Worm (Caenorhabditis elegans) whole organism, late embryonic: Measurements from ENCODE around the gene F11D11.6.

Experiments
- T23F11.4 ChIP-seq: fragments of 200-800 bp; sonication (Bioruptor generic); optimal IDR thresholded peaks from 2 replicates; lab custom pipeline; 2018; ENCODE audit warnings: mild to moderate bottlenecking, missing genetic modification characterization, missing compliant biosample characterization
- ama-1 ChIP-seq: fragments of 150-350 bp; optimal IDR thresholded peaks from 2 replicates; lab custom pipeline; 2014
- ceh-30 ChIP-seq: fragments of 150-350 bp; optimal IDR thresholded peaks from 2 replicates; lab custom pipeline; 2014; ENCODE audit warnings: missing biosample characterization, missing genetic modification characterization
- ceh-45 ChIP-seq: fragments of 200-800 bp; sonication (Bioruptor generic); IDR thresholded peaks from 2 replicates; pipeline ENCODE4 v1.3.6; 2022; ENCODE audit warnings: missing genetic modification reagents, missing genetic modification characterization, missing compliant biosample characterization
- hlh-15 ChIP-seq: sonication (generic microtip); optimal IDR thresholded peaks from 2 replicates; lab custom pipeline; 2016; ENCODE audit warnings: missing genetic modification characterization, missing compliant biosample characterization
- hlh-30 ChIP-seq: sonication (generic microtip); optimal IDR thresholded peaks from 2 replicates; lab custom pipeline; 2017; ENCODE audit warnings: antibody characterized with exemption, missing genetic modification characterization, missing compliant biosample characterization; ENCODE audit not compliant: insufficient read depth
- nfya-1 ChIP-seq: sonication (generic microtip); optimal IDR thresholded peaks from 2 replicates; lab custom pipeline; 2017; ENCODE audit warnings: missing genetic modification characterization, mild to moderate bottlenecking, missing compliant biosample characterization, antibody characterized with exemption, moderate library complexity
- nhr-11 ChIP-seq: fragments of 150-350 bp; optimal IDR thresholded peaks from 2 replicates; lab custom pipeline; 2014; ENCODE audit warnings: missing biosample characterization, missing genetic modification characterization
- pqm-1 ChIP-seq: sonication (generic microtip); optimal IDR thresholded peaks from 2 replicates; lab custom pipeline; 2016; ENCODE audit warnings: missing genetic modification characterization, missing compliant biosample characterization
- rnt-1 ChIP-seq: sonication (generic microtip); optimal IDR thresholded peaks from 2 replicates; lab custom pipeline; 2016; ENCODE audit warnings: missing genetic modification characterization, missing compliant biosample characterization
- sox-2 ChIP-seq: fragments of 200-800 bp; sonication (Bioruptor generic); IDR thresholded peaks from 2 replicates; pipeline ENCODE4 v1.3.6; 2022; ENCODE audit warnings: missing genetic modification reagents, missing genetic modification characterization, missing compliant biosample characterization
- tbx-2 ChIP-seq: sonication (generic microtip); optimal IDR thresholded peaks from 2 replicates; lab custom pipeline; 2016; ENCODE audit warnings: missing genetic modification characterization, missing compliant biosample characterization
- unc-86 ChIP-seq: sonication (generic microtip); optimal IDR thresholded peaks from 2 replicates; lab custom pipeline; 2016; ENCODE audit warnings: missing genetic modification characterization, missing compliant biosample characterization

ce11 chrV:18782747-18783146 is 29.8 kb upstream of the F11D11.6 start:
- TF ChIP-seq nfya-1 (tag; lab: Kevin White, UChicago) (no peak), ama-1 (lab: Kevin White, UChicago) (no peak), pqm-1 (tag; lab: Kevin White, UChicago) (no peak), hlh-30 (tag; lab: Kevin White, UChicago) (no peak), ceh-30 (no peak), nhr-11 (tag; lab: Kevin White, UChicago) (no peak), T23F11.4 (GFP tag; lab: Kevin White, UChicago) (no peak), tbx-2 (tag; lab: Kevin White, UChicago) (no peak), hlh-15 (no peak), ceh-45 (GFP tag; lab: Robert Waterston, UW) (no peak), sox-2 (GFP tag; lab: Robert Waterston, UW) (no peak), rnt-1 (tag; lab: Kevin White, UChicago) (no peak), unc-86 (tag; lab: Kevin White, UChicago) (no peak)
